Worm (Caenorhabditis elegans) whole organism, mixed stage, embryonic: Measurements from ENCODE around the gene Y75B12B.13.

Source experiments
- M03D4.4 ChIP-seq: sonication (generic microtip); optimal IDR thresholded peaks from 2 replicates; lab custom pipeline; 2017; ENCODE audit warnings: mild to moderate bottlenecking, missing genetic modification characterization, missing compliant biosample characterization
- lsy-2 ChIP-seq: fragments of 150-350 bp; optimal IDR thresholded peaks from 2 replicates; lab custom pipeline; 2014; ENCODE audit warnings: missing biosample characterization, missing genetic modification characterization
- nhr-28 ChIP-seq: fragments of 150-350 bp; optimal IDR thresholded peaks from 2 replicates; lab custom pipeline; 2014; ENCODE audit warnings: missing biosample characterization, missing genetic modification characterization
- pha-4 ChIP-seq: fragments of 150-350 bp; optimal IDR thresholded peaks from 2 replicates; lab custom pipeline; 2018; ENCODE audit warnings: missing biosample characterization, missing genetic modification reagents, missing genetic modification characterization

- TF ChIP-seq nhr-28 (tag; lab: Kevin White, UChicago) (no peak), pha-4 (tag; lab: Kevin White, UChicago) (no peak), lsy-2 (tag; lab: Kevin White, UChicago) (no peak), M03D4.4 (no peak)
Measured at ce11 chrV:15147776-15148175, 46.0 kb downstream of the Y75B12B.13 start, which contains the start of gene T09F5.20.
